Worm (Caenorhabditis elegans) whole organism, young adult: ENCODE measurements around the gene srx-111.

ENCODE experiments used
- B0035.1 ChIP-seq: sonication (generic microtip); optimal IDR thresholded peaks from 2 replicates; lab custom pipeline; 2016; ENCODE audit warnings: missing genetic modification characterization, mild to moderate bottlenecking, missing compliant biosample characterization, missing genotype, missing genetic modification reagents
- B0261.1 ChIP-seq: sonication (generic microtip); optimal IDR thresholded peaks from 2 replicates; lab custom pipeline; 2016; ENCODE audit warnings: mild to moderate bottlenecking, missing genetic modification characterization, moderate library complexity, missing compliant biosample characterization
- B0336.3 ChIP-seq: fragments of 200-800 bp; sonication (Bioruptor generic); IDR thresholded peaks from 2 replicates; pipeline ENCODE4 v1.3.6; 2022; ENCODE audit warnings: missing genetic modification characterization, missing compliant biosample characterization
- C06A6.2 ChIP-seq: fragments of 200-800 bp; sonication (Bioruptor generic); conservative IDR thresholded peaks from 2 replicates; pipeline ENCODE4 v1.3.6; 2022; ENCODE audit warnings: missing genetic modification characterization, missing compliant biosample characterization
- D2030.7 ChIP-seq: fragments of 200-800 bp; sonication (Bioruptor generic); IDR thresholded peaks from 2 replicates; pipeline ENCODE4 v1.3.6; 2022; ENCODE audit warnings: missing genetic modification reagents, missing genetic modification characterization, missing compliant biosample characterization
- F52B5.7 ChIP-seq: sonication (generic microtip); optimal IDR thresholded peaks from 2 replicates; lab custom pipeline; 2016; ENCODE audit warnings: mild to moderate bottlenecking, missing genetic modification characterization, missing compliant biosample characterization
- T07F8.4 ChIP-seq: sonication (generic microtip); optimal IDR thresholded peaks from 2 replicates; lab custom pipeline; 2016; ENCODE audit warnings: mild to moderate bottlenecking, missing genetic modification characterization, moderate library complexity, missing compliant biosample characterization
- Y67H2A.10 ChIP-seq: fragments of 200-800 bp; sonication (Bioruptor generic); conservative IDR thresholded peaks from 2 replicates; pipeline ENCODE4 v1.3.6; 2022; ENCODE audit warnings: missing genetic modification reagents, missing genetic modification characterization, missing compliant biosample characterization
- Y79H2A.3 ChIP-seq: fragments of 200-800 bp; sonication (Bioruptor generic); conservative IDR thresholded peaks from 2 replicates; pipeline ENCODE4 v1.3.6; 2022; ENCODE audit warnings: missing genetic modification reagents, missing genetic modification characterization, missing compliant biosample characterization
- akir-1 ChIP-seq: fragments of 200-800 bp; sonication (Bioruptor generic); optimal IDR thresholded peaks from 2 replicates; lab custom pipeline; 2018; ENCODE audit warnings: mild to moderate bottlenecking, missing genetic modification characterization, moderate library complexity, missing compliant biosample characterization
- cebp-1 ChIP-seq, 2 experiments: fragments of 200-800 bp in 1 of 2; sonication (Bioruptor generic) in 1 of 2; sonication (generic microtip) in 1 of 2; IDR thresholded peaks in 1 of 2; optimal IDR thresholded peaks in 1 of 2; 2 replicates each; pipeline versions ENCODE4 v1.3.6 to Lab custom; 2017 to 2022; ENCODE audit warnings: missing compliant biosample characterization in 2 of 2, missing genetic modification characterization in 2 of 2, mild to moderate bottlenecking in 1 of 2, missing genetic modification reagents in 1 of 2, moderate library complexity in 1 of 2
- ceh-100 ChIP-seq: fragments of 200-800 bp; sonication (Bioruptor generic); IDR thresholded peaks from 2 replicates; pipeline ENCODE4 v1.3.6; 2022; ENCODE audit warnings: missing genetic modification reagents, missing genetic modification characterization, missing compliant biosample characterization
- ceh-58 ChIP-seq: fragments of 200-800 bp; sonication (Bioruptor generic); IDR thresholded peaks from 2 replicates; pipeline ENCODE4 v1.3.6; 2022; ENCODE audit warnings: missing genetic modification characterization, missing compliant biosample characterization
- ceh-79 ChIP-seq: sonication (generic microtip); optimal IDR thresholded peaks from 2 replicates; lab custom pipeline; 2017; ENCODE audit warnings: mild to moderate bottlenecking, missing genetic modification characterization, missing compliant biosample characterization
- chd-7 ChIP-seq: sonication (generic microtip); optimal IDR thresholded peaks from 2 replicates; lab custom pipeline; 2016; ENCODE audit warnings: mild to moderate bottlenecking, missing genetic modification characterization, moderate library complexity, missing compliant biosample characterization
- efl-1 ChIP-seq: fragments of 150-350 bp; optimal IDR thresholded peaks from 2 replicates; lab custom pipeline; 2014; ENCODE audit warnings: missing biosample characterization, missing genetic modification reagents, missing genetic modification characterization
- egl-18 ChIP-seq: fragments of 200-800 bp; sonication (Bioruptor generic); IDR thresholded peaks from 2 replicates; pipeline ENCODE4 v1.3.6; 2022; ENCODE audit warnings: missing genetic modification reagents, missing genetic modification characterization, missing compliant biosample characterization
- egrh-3 ChIP-seq: fragments of 200-800 bp; sonication (Bioruptor generic); IDR thresholded peaks from 2 replicates; pipeline ENCODE4 v1.3.6; 2022; ENCODE audit warnings: missing genetic modification reagents, missing genetic modification characterization, missing compliant biosample characterization
- ekl-4 ChIP-seq: fragments of 200-800 bp; sonication (Bioruptor generic); IDR thresholded peaks from 2 replicates; pipeline ENCODE4 v1.3.6; 2022; ENCODE audit warnings: missing genetic modification reagents, missing genetic modification characterization, missing compliant biosample characterization
- fkh-3 ChIP-seq: sonication (generic microtip); optimal IDR thresholded peaks from 2 replicates; lab custom pipeline; 2016; ENCODE audit warnings: mild to moderate bottlenecking, missing genetic modification characterization, missing compliant biosample characterization
- hmg-1.2 ChIP-seq: fragments of 200-800 bp; sonication (Bioruptor generic); IDR thresholded peaks from 2 replicates; pipeline ENCODE4 v1.3.6; 2022; ENCODE audit warnings: missing genetic modification reagents, missing genetic modification characterization, missing compliant biosample characterization
- let-607 ChIP-seq, 2 experiments: fragments of 200-800 bp in 1 of 2; sonication (Bioruptor generic) in 1 of 2; sonication (generic microtip) in 1 of 2; optimal IDR thresholded peaks; 2 replicates each; lab custom pipeline; 2016 to 2018; ENCODE audit warnings: mild to moderate bottlenecking in 2 of 2, missing compliant biosample characterization in 2 of 2, missing genetic modification characterization in 2 of 2, moderate library complexity in 2 of 2, missing genotype in 1 of 2
- lsl-1 ChIP-seq: fragments of 200-800 bp; sonication (Bioruptor generic); optimal IDR thresholded peaks from 2 replicates; lab custom pipeline; 2018; ENCODE audit warnings: mild to moderate bottlenecking, missing genetic modification characterization, moderate library complexity, missing compliant biosample characterization
- madf-6 ChIP-seq: fragments of 200-800 bp; sonication (Bioruptor generic); IDR thresholded peaks from 2 replicates; pipeline ENCODE4 v1.3.6; 2022; ENCODE audit warnings: missing genetic modification reagents, missing genetic modification characterization, missing compliant biosample characterization
- madf-8 ChIP-seq: fragments of 200-800 bp; sonication (Bioruptor generic); conservative IDR thresholded peaks from 2 replicates; pipeline ENCODE4 v1.3.6; 2022; ENCODE audit warnings: missing genetic modification reagents, missing genetic modification characterization, missing compliant biosample characterization
- mel-28 ChIP-seq: sonication (generic microtip); optimal IDR thresholded peaks from 2 replicates; lab custom pipeline; 2016; ENCODE audit warnings: borderline replicate concordance, mild to moderate bottlenecking, missing genetic modification characterization, missing compliant biosample characterization
- nfyb-1 ChIP-seq: fragments of 200-800 bp; sonication (Bioruptor generic); IDR thresholded peaks from 2 replicates; pipeline ENCODE4 v1.3.6; 2022; ENCODE audit warnings: missing genetic modification reagents, missing genetic modification characterization, missing compliant biosample characterization
- nhr-179 ChIP-seq: sonication (generic microtip); optimal IDR thresholded peaks from 2 replicates; lab custom pipeline; 2016; ENCODE audit warnings: mild to moderate bottlenecking, missing genetic modification characterization, missing compliant biosample characterization
- nhr-27 ChIP-seq: fragments of 200-800 bp; sonication (Bioruptor generic); optimal IDR thresholded peaks from 2 replicates; lab custom pipeline; 2018; ENCODE audit warnings: mild to moderate bottlenecking, missing genetic modification characterization, moderate library complexity, missing compliant biosample characterization
- nhr-80 ChIP-seq: sonication (generic microtip); optimal IDR thresholded peaks from 2 replicates; lab custom pipeline; 2016; ENCODE audit warnings: missing genetic modification characterization, missing compliant biosample characterization
- pha-4 ChIP-seq: fragments of 150-350 bp; sonication (generic microtip); optimal IDR thresholded peaks from 2 replicates; lab custom pipeline; 2014; ENCODE audit warnings: missing biosample characterization, missing genetic modification reagents, missing genetic modification characterization
- sea-2 ChIP-seq: fragments of 200-800 bp; sonication (Bioruptor generic); IDR thresholded peaks from 2 replicates; pipeline ENCODE4 v1.3.6; 2022; ENCODE audit warnings: missing genetic modification characterization, missing compliant biosample characterization
- snpc-1.1 ChIP-seq: sonication (generic microtip); optimal IDR thresholded peaks from 2 replicates; lab custom pipeline; 2017; ENCODE audit warnings: missing genetic modification characterization, mild to moderate bottlenecking, missing compliant biosample characterization, antibody characterized with exemption, moderate library complexity, missing genotype, missing genetic modification reagents; ENCODE audit not compliant: insufficient read depth
- snpc-3.4 ChIP-seq: sonication (generic microtip); optimal IDR thresholded peaks from 2 replicates; lab custom pipeline; 2017; ENCODE audit warnings: missing genetic modification characterization, mild to moderate bottlenecking, missing compliant biosample characterization, antibody characterized with exemption, moderate library complexity, missing genotype, missing genetic modification reagents
- snpc-4 ChIP-seq, 5 experiments: fragments of 150-350 bp in 1 of 5; sonication (generic microtip) in 4 of 5; optimal IDR thresholded peaks; 2 replicates each; lab custom pipeline; 2014 to 2018; ENCODE audit warnings: missing genetic modification characterization in 5 of 5, missing biosample characterization in 3 of 5, antibody characterized with exemption in 2 of 5, mild to moderate bottlenecking in 2 of 5, missing compliant biosample characterization in 2 of 5, missing genotype in 2 of 5, moderate library complexity in 2 of 5, missing genetic modification reagents in 1 of 5
- sptf-2 ChIP-seq: fragments of 200-800 bp; sonication (Bioruptor generic); optimal IDR thresholded peaks from 2 replicates; lab custom pipeline; 2018; ENCODE audit warnings: mild to moderate bottlenecking, missing genetic modification characterization, missing compliant biosample characterization
- xnd-1 ChIP-seq: sonication (generic microtip); optimal IDR thresholded peaks from 2 replicates; lab custom pipeline; 2016; ENCODE audit warnings: missing genotype, missing genetic modification reagents, missing genetic modification characterization, missing compliant biosample characterization
- zfh-2 ChIP-seq: fragments of 200-800 bp; sonication (Bioruptor generic); conservative IDR thresholded peaks from 2 replicates; pipeline ENCODE4 v1.3.6; 2022; ENCODE audit warnings: missing genetic modification reagents, missing genetic modification characterization, missing compliant biosample characterization
- zim-3 ChIP-seq: sonication (generic microtip); optimal IDR thresholded peaks from 2 replicates; lab custom pipeline; 2017; ENCODE audit warnings: mild to moderate bottlenecking, missing genetic modification characterization, moderate library complexity, missing compliant biosample characterization
- ztf-18 ChIP-seq: sonication (generic microtip); optimal IDR thresholded peaks from 2 replicates; lab custom pipeline; 2016; ENCODE audit warnings: missing genotype, mild to moderate bottlenecking, missing genetic modification characterization, missing compliant biosample characterization
- ztf-25 ChIP-seq: fragments of 200-800 bp; sonication (Bioruptor generic); IDR thresholded peaks from 2 replicates; pipeline ENCODE4 v1.3.6; 2022; ENCODE audit warnings: missing genetic modification reagents, missing genetic modification characterization, missing compliant biosample characterization

The srx-111 gene

ce11 chrII:3757499-3757898 is at the start of gene srx-111:
srx-111 (plus strand) TSS chrII:3757799.
- TF ChIP-seq ekl-4 (no peak), B0336.3 (GFP tag; lab: Robert Waterston, UW) (no peak), zim-3 (no peak)

DNA sequence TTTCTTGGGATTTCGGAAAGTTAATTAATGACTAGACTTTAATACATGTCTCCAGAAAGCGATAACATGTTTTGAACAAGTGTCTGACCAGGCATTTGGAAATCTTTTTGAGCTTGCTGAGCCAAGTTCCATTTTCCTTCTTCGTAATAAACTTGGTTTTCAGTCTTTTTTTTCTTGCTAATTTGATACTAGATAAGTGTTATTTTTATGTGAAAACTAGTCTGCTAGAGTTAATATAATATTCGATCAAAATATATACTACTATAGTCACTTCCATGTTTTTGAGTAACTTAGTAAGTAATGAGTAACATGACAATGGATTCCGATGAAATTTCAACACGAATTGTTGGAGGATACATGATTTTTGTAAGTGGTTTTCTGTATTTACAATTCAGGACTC is 48.3 kb upstream of the srx-111 start, which contains the start of gene srx-110:
TSS of gene srx-110 (plus strand) at position 301 of the 400 bp plus-strand sequence.
- TF ChIP-seq chd-7 = no peak
- TF ChIP-seq let-607 (tag; optimal IDR thresholded peaks at IDR 0.05; lab: Kevin White, UChicago) = no peak
- TF ChIP-seq madf-8 (GFP tag; lab: Robert Waterston, UW) = no peak
- TF ChIP-seq madf-6 = no peak
- no peak for TF ChIP-seq ceh-79 (tag; lab: Kevin White, UChicago)
- TF ChIP-seq nhr-80 = no peak
- TF ChIP-seq zfh-2 = no peak
- no peak for TF ChIP-seq akir-1 (GFP tag; lab: Kevin White, UChicago)
- no peak for TF ChIP-seq D2030.7 (GFP tag; lab: Robert Waterston, UW)
- TF ChIP-seq snpc-4 (GFP tag; optimal IDR thresholded peaks at IDR 0.05; lab: Kevin White, UChicago) = no peak
- TF ChIP-seq snpc-4 (tag; optimal IDR thresholded peaks at IDR 0.05; lab: Kevin White, UChicago) = no peak
- no peak for TF ChIP-seq hmg-1.2 (GFP tag; lab: Robert Waterston, UW)
- TF ChIP-seq fkh-3 (tag; lab: Kevin White, UChicago) = no peak
- no peak for TF ChIP-seq Y67H2A.10

ce11 chrII:3711047-3711446 is 46.6 kb upstream of the srx-111 start, which contains the start of gene fbxc-53:
fbxc-53 (plus strand) TSS chrII:3711291.
- TF ChIP-seq pha-4 (tag; lab: Kevin White, UChicago) (no peak), F52B5.7 (tag; lab: Kevin White, UChicago) (no peak), efl-1 (no peak), cebp-1 (GFP tag; IDR thresholded peaks at IDR 0.05; lab: Robert Waterston, UW) (no peak), cebp-1 (tag; optimal IDR thresholded peaks at IDR 0.05; lab: Kevin White, UChicago) (no peak), snpc-3.4 (tag; lab: Kevin White, UChicago) (no peak), xnd-1 (tag; lab: Kevin White, UChicago) (no peak), B0035.1 (tag; lab: Kevin White, UChicago) (no peak), ztf-25 (GFP tag; lab: Robert Waterston, UW) (no peak), ceh-58 (GFP tag; lab: Robert Waterston, UW) (no peak), nhr-179 (tag; lab: Kevin White, UChicago) (no peak), lsl-1 (GFP tag; lab: Kevin White, UChicago) (no peak), T07F8.4 (no peak), egrh-3 (no peak), nfyb-1 (GFP tag; lab: Robert Waterston, UW) (no peak), egl-18 (no peak), Y79H2A.3 (GFP tag; lab: Robert Waterston, UW) (no peak)

DNA sequence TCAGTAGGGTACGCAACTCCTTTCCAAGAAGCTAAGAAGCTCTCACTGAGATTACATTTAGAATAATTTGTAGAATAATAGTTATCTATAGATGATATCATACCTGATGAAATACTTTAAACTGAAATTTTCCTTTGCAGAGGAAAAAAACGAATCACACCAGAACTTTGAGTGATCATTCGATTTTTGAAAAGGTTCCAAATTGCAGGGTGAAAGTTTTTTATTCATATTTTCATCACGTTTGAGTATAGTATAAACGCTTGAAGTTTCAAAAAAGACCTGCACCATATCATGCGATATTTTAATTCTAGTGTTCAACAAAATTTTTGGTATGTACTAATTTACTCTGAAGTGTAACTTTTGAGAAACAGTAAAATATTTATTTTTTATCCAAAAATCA is 43.0 kb upstream of the srx-111 start, which contains the start of gene srh-100:
TSS of gene srh-100 (minus strand) at position 101 of the 400 bp plus-strand sequence.
- TF ChIP-seq sptf-2 (GFP tag; lab: Kevin White, UChicago) (no peak), snpc-1.1 (tag; lab: Kevin White, UChicago) (no peak), ztf-18 (tag; lab: Kevin White, UChicago) (no peak), sea-2 (GFP tag; lab: Robert Waterston, UW) (no peak), nhr-80 (no peak), ceh-100 (GFP tag; lab: Robert Waterston, UW) (no peak), mel-28 (tag; lab: Kevin White, UChicago) (no peak), B0261.1 (tag; lab: Kevin White, UChicago) (no peak), C06A6.2 (GFP tag; lab: Robert Waterston, UW) (no peak), nhr-27 (tag; lab: Kevin White, UChicago) (no peak)
